Worm (Caenorhabditis elegans): ENCODE measurements around the gene F43G6.10.

- TF ChIP-seq mdl-1 (tag; optimal IDR thresholded peaks at IDR 0.05): no peak
- no peak for TF ChIP-seq ceh-82 (tag; optimal IDR thresholded peaks at IDR 0.05)
- TF ChIP-seq lsy-2 (tag; optimal IDR thresholded peaks at IDR 0.05): no peak
- no peak for TF ChIP-seq unc-62 (GFP tag; optimal IDR thresholded peaks at IDR 0.05)
These were observed 21.1 kb upstream of the F43G6.10 start for ce11 chrII:11788025-11788424.

Measured in whole organism, L2 larva.